Worm (Caenorhabditis elegans) whole organism, young adult: ENCODE results near the gene F35E8.13.
A peak's percentile ranks its signal among the peaks of the same experiment; 100 is the strongest.

ENCODE experiments used
- B0035.1 ChIP-seq: sonication (generic microtip); optimal IDR thresholded peaks from 2 replicates; lab custom pipeline; 2016; ENCODE audit warnings: missing genetic modification characterization, mild to moderate bottlenecking, missing compliant biosample characterization, missing genotype, missing genetic modification reagents
- C06A6.2 ChIP-seq: fragments of 200-800 bp; sonication (Bioruptor generic); conservative IDR thresholded peaks from 2 replicates; pipeline ENCODE4 v1.3.6; 2022; ENCODE audit warnings: missing genetic modification characterization, missing compliant biosample characterization
- F10E7.11 ChIP-seq: sonication (generic microtip); optimal IDR thresholded peaks from 2 replicates; lab custom pipeline; 2017; ENCODE audit warnings: mild to moderate bottlenecking, missing genetic modification characterization, moderate library complexity, missing compliant biosample characterization
- F23B12.7 ChIP-seq: sonication (generic microtip); optimal IDR thresholded peaks from 2 replicates; lab custom pipeline; 2017; ENCODE audit warnings: missing genetic modification characterization, mild to moderate bottlenecking, missing compliant biosample characterization, antibody characterized with exemption, moderate library complexity; ENCODE audit not compliant: insufficient read depth
- F33H1.4 ChIP-seq: fragments of 200-800 bp; sonication (Bioruptor generic); IDR thresholded peaks from 2 replicates; pipeline ENCODE4 v1.3.6; 2022; ENCODE audit warnings: missing genetic modification reagents, missing genetic modification characterization, missing compliant biosample characterization
- F37B4.10 ChIP-seq: fragments of 200-800 bp; sonication (Bioruptor generic); IDR thresholded peaks from 2 replicates; pipeline ENCODE4 v1.3.6; 2022; ENCODE audit warnings: missing genetic modification characterization, missing compliant biosample characterization
- F39B2.1 ChIP-seq: fragments of 200-800 bp; sonication (Bioruptor generic); IDR thresholded peaks from 2 replicates; pipeline ENCODE4 v1.3.6; 2022; ENCODE audit warnings: missing genetic modification reagents, missing genetic modification characterization, missing compliant biosample characterization
- F57A8.1 ChIP-seq: fragments of 200-800 bp; sonication (Bioruptor generic); optimal IDR thresholded peaks from 2 replicates; lab custom pipeline; 2018; ENCODE audit warnings: mild to moderate bottlenecking, missing genetic modification characterization, moderate library complexity, missing compliant biosample characterization
- F57C9.4 ChIP-seq: sonication (generic microtip); optimal IDR thresholded peaks from 2 replicates; lab custom pipeline; 2017; ENCODE audit warnings: mild to moderate bottlenecking, missing genetic modification characterization, missing compliant biosample characterization
- K12H6.12 ChIP-seq: fragments of 200-800 bp; sonication (Bioruptor generic); optimal IDR thresholded peaks from 2 replicates; lab custom pipeline; 2018; ENCODE audit warnings: mild to moderate bottlenecking, missing genetic modification characterization, missing compliant biosample characterization
- T07F8.4 ChIP-seq: sonication (generic microtip); optimal IDR thresholded peaks from 2 replicates; lab custom pipeline; 2016; ENCODE audit warnings: mild to moderate bottlenecking, missing genetic modification characterization, moderate library complexity, missing compliant biosample characterization
- Y53F4B.3 ChIP-seq: fragments of 200-800 bp; sonication (Bioruptor generic); IDR thresholded peaks from 2 replicates; pipeline ENCODE4 v1.3.6; 2022; ENCODE audit warnings: missing genetic modification reagents, missing genetic modification characterization, missing compliant biosample characterization
- ama-1 ChIP-seq, 3 experiments: fragments of 150-350 bp in 1 of 3; sonication (generic microtip) in 2 of 3; optimal IDR thresholded peaks; 2 replicates each; lab custom pipeline; 2014 to 2018; ENCODE audit warnings: missing biosample characterization in 2 of 3, missing genetic modification characterization in 2 of 3, missing genetic modification reagents in 2 of 3
- athp-1 ChIP-seq: sonication (generic microtip); optimal IDR thresholded peaks from 2 replicates; lab custom pipeline; 2017; ENCODE audit warnings: mild to moderate bottlenecking, missing genetic modification characterization, missing compliant biosample characterization
- attf-5 ChIP-seq: fragments of 200-800 bp; sonication (Bioruptor generic); optimal IDR thresholded peaks from 2 replicates; lab custom pipeline; 2018; ENCODE audit warnings: mild to moderate bottlenecking, missing genetic modification characterization, missing compliant biosample characterization
- ceh-100 ChIP-seq: fragments of 200-800 bp; sonication (Bioruptor generic); IDR thresholded peaks from 2 replicates; pipeline ENCODE4 v1.3.6; 2022; ENCODE audit warnings: missing genetic modification reagents, missing genetic modification characterization, missing compliant biosample characterization
- ceh-40 ChIP-seq: fragments of 200-800 bp; sonication (Bioruptor generic); IDR thresholded peaks from 2 replicates; pipeline ENCODE4 v1.3.6; 2022; ENCODE audit warnings: missing genetic modification characterization, missing compliant biosample characterization
- efl-1 ChIP-seq: fragments of 150-350 bp; optimal IDR thresholded peaks from 2 replicates; lab custom pipeline; 2014; ENCODE audit warnings: missing biosample characterization, missing genetic modification reagents, missing genetic modification characterization
- egl-18 ChIP-seq: fragments of 200-800 bp; sonication (Bioruptor generic); IDR thresholded peaks from 2 replicates; pipeline ENCODE4 v1.3.6; 2022; ENCODE audit warnings: missing genetic modification reagents, missing genetic modification characterization, missing compliant biosample characterization
- egl-44 ChIP-seq: fragments of 200-800 bp; sonication (Bioruptor generic); IDR thresholded peaks from 2 replicates; pipeline ENCODE4 v1.3.6; 2022; ENCODE audit warnings: missing genetic modification reagents, missing genetic modification characterization, missing compliant biosample characterization
- ekl-4 ChIP-seq: fragments of 200-800 bp; sonication (Bioruptor generic); IDR thresholded peaks from 2 replicates; pipeline ENCODE4 v1.3.6; 2022; ENCODE audit warnings: missing genetic modification reagents, missing genetic modification characterization, missing compliant biosample characterization
- ets-4 ChIP-seq: fragments of 200-800 bp; sonication (Bioruptor generic); optimal IDR thresholded peaks from 2 replicates; lab custom pipeline; 2018; ENCODE audit warnings: mild to moderate bottlenecking, missing genetic modification characterization, missing compliant biosample characterization
- fkh-3 ChIP-seq: sonication (generic microtip); optimal IDR thresholded peaks from 2 replicates; lab custom pipeline; 2016; ENCODE audit warnings: mild to moderate bottlenecking, missing genetic modification characterization, missing compliant biosample characterization
- him-1 ChIP-seq: sonication (generic microtip); optimal IDR thresholded peaks from 2 replicates; lab custom pipeline; 2016; ENCODE audit warnings: missing genotype, missing genetic modification reagents, missing genetic modification characterization, missing compliant biosample characterization
- hrde-1 ChIP-seq: sonication (generic microtip); optimal IDR thresholded peaks from 2 replicates; lab custom pipeline; 2016; ENCODE audit warnings: missing genetic modification characterization, mild to moderate bottlenecking, missing compliant biosample characterization, moderate library complexity, missing genotype, missing genetic modification reagents, borderline replicate concordance
- let-607 ChIP-seq, 2 experiments: fragments of 200-800 bp in 1 of 2; sonication (Bioruptor generic) in 1 of 2; sonication (generic microtip) in 1 of 2; optimal IDR thresholded peaks; 2 replicates each; lab custom pipeline; 2016 to 2018; ENCODE audit warnings: mild to moderate bottlenecking in 2 of 2, missing compliant biosample characterization in 2 of 2, missing genetic modification characterization in 2 of 2, moderate library complexity in 2 of 2, missing genotype in 1 of 2
- lin-26 ChIP-seq: fragments of 200-800 bp; sonication (Bioruptor generic); IDR thresholded peaks from 2 replicates; pipeline ENCODE4 v1.3.6; 2022; ENCODE audit warnings: missing genetic modification reagents, missing genetic modification characterization, missing compliant biosample characterization
- madf-10 ChIP-seq: sonication (generic microtip); optimal IDR thresholded peaks from 2 replicates; lab custom pipeline; 2016; ENCODE audit warnings: mild to moderate bottlenecking, missing genetic modification characterization, missing compliant biosample characterization
- madf-6 ChIP-seq: fragments of 200-800 bp; sonication (Bioruptor generic); IDR thresholded peaks from 2 replicates; pipeline ENCODE4 v1.3.6; 2022; ENCODE audit warnings: missing genetic modification reagents, missing genetic modification characterization, missing compliant biosample characterization
- mxl-1 ChIP-seq: sonication (generic microtip); optimal IDR thresholded peaks from 2 replicates; lab custom pipeline; 2016; ENCODE audit warnings: missing genetic modification characterization, missing compliant biosample characterization
- nfya-1 ChIP-seq: sonication (generic microtip); optimal IDR thresholded peaks from 2 replicates; lab custom pipeline; 2017; ENCODE audit warnings: antibody characterized with exemption, missing compliant biosample characterization, missing genetic modification characterization, borderline replicate concordance; ENCODE audit not compliant: insufficient read depth
- nhr-27 ChIP-seq: fragments of 200-800 bp; sonication (Bioruptor generic); optimal IDR thresholded peaks from 2 replicates; lab custom pipeline; 2018; ENCODE audit warnings: mild to moderate bottlenecking, missing genetic modification characterization, moderate library complexity, missing compliant biosample characterization
- nhr-90 ChIP-seq: sonication (generic microtip); optimal IDR thresholded peaks from 2 replicates; lab custom pipeline; 2016; ENCODE audit warnings: missing genotype, mild to moderate bottlenecking, missing genetic modification characterization, missing compliant biosample characterization
- pbrm-1 ChIP-seq: fragments of 200-800 bp; sonication (Bioruptor generic); IDR thresholded peaks from 2 replicates; pipeline ENCODE4 v1.3.6; 2022; ENCODE audit warnings: missing genetic modification reagents, missing genetic modification characterization, missing compliant biosample characterization
- pha-4 ChIP-seq: fragments of 150-350 bp; sonication (generic microtip); optimal IDR thresholded peaks from 2 replicates; lab custom pipeline; 2014; ENCODE audit warnings: missing biosample characterization, missing genetic modification reagents, missing genetic modification characterization
- rpc-1 ChIP-seq, 2 experiments: fragments of 150-350 bp in 1 of 2; sonication (generic microtip) in 1 of 2; optimal IDR thresholded peaks; 2 replicates each; lab custom pipeline; 2014 to 2018; ENCODE audit warnings: missing biosample characterization in 1 of 2, missing genetic modification characterization in 1 of 2, missing genetic modification reagents in 1 of 2, missing genotype in 1 of 2
- sdz-38 ChIP-seq: sonication (generic microtip); optimal IDR thresholded peaks from 2 replicates; lab custom pipeline; 2016; ENCODE audit warnings: missing genotype, missing genetic modification characterization, missing compliant biosample characterization
- sea-2 ChIP-seq: fragments of 200-800 bp; sonication (Bioruptor generic); IDR thresholded peaks from 2 replicates; pipeline ENCODE4 v1.3.6; 2022; ENCODE audit warnings: missing genetic modification characterization, missing compliant biosample characterization
- snpc-1.3 ChIP-seq: sonication (generic microtip); optimal IDR thresholded peaks from 2 replicates; lab custom pipeline; 2017; ENCODE audit warnings: missing genetic modification characterization, mild to moderate bottlenecking, missing compliant biosample characterization, antibody characterized with exemption, moderate library complexity, missing genotype, missing genetic modification reagents; ENCODE audit not compliant: insufficient read depth
- tlf-1 ChIP-seq: fragments of 200-800 bp; sonication (Bioruptor generic); optimal IDR thresholded peaks from 2 replicates; lab custom pipeline; 2018; ENCODE audit warnings: mild to moderate bottlenecking, missing genetic modification characterization, missing compliant biosample characterization
- xnd-1 ChIP-seq: sonication (generic microtip); optimal IDR thresholded peaks from 2 replicates; lab custom pipeline; 2016; ENCODE audit warnings: missing genotype, missing genetic modification reagents, missing genetic modification characterization, missing compliant biosample characterization

F35E8.13 gene

DNA sequence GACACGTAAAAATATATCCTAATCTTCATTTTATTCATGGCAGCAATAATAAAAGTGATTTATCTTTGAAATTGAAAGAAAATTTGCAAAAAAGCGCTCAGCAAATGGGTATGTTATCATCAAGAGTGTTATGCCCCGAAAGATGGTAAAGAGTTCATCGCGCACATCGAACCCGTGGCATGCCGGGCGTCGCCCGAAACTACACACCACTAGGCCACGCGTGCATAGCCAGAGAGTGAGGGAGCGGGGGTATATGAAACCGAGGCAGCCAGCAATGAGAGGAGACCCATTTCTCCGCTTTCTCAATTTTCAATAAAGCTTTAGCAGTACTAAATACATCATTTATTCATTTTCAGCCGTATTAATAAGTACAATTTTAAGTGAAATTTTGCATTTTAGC lies 49.3 kb upstream of the F35E8.13 start (continued):
- TF ChIP-seq him-1 = peak; percentile 96
- no peak for TF ChIP-seq pha-4
- peak; percentile 96 for TF ChIP-seq athp-1
- TF ChIP-seq F57A8.1 (GFP tag; lab: Kevin White, UChicago) = peak; percentile 91
- peak; percentile 39 for TF ChIP-seq tlf-1 (GFP tag; lab: Kevin White, UChicago)
- TF ChIP-seq xnd-1 (tag; lab: Kevin White, UChicago) = peak; percentile 12
- peak; percentile 52 for TF ChIP-seq F33H1.4 (GFP tag; lab: Robert Waterston, UW)
- TF ChIP-seq F57C9.4 (tag; lab: Kevin White, UChicago) = peak; percentile 74
- TF ChIP-seq F37B4.10 (GFP tag; lab: Robert Waterston, UW) = peak; percentile 92; the same call in 1 of the 2 replicates
- peak; percentile 98 for TF ChIP-seq nhr-90 (tag; lab: Kevin White, UChicago)
- TF ChIP-seq efl-1 = peak; percentile 34
- TF ChIP-seq let-607 (tag; optimal IDR thresholded peaks at IDR 0.05; lab: Kevin White, UChicago) = peak; percentile 71 to 75
- TF ChIP-seq F10E7.11 (tag; lab: Kevin White, UChicago) = peak; percentile 97
- TF ChIP-seq B0035.1 = peak; percentile 82
- TF ChIP-seq rpc-1 (optimal IDR thresholded peaks at IDR 0.05; lab: Kevin White, UChicago) = peak; percentile 98
- peak; percentile 99 for TF ChIP-seq rpc-1 (tag; optimal IDR thresholded peaks at IDR 0.05; lab: Kevin White, UChicago)
- TF ChIP-seq hrde-1 (tag; lab: Kevin White, UChicago) = peak; percentile 93
- TF ChIP-seq madf-10 = peak; percentile 87
- peak; percentile 98 for TF ChIP-seq F23B12.7 (tag; lab: Kevin White, UChicago)
- peak; percentile 97 for TF ChIP-seq mxl-1 (tag; lab: Kevin White, UChicago)
- no peak for TF ChIP-seq sdz-38 (tag; lab: Kevin White, UChicago)
- peak; percentile 88 for TF ChIP-seq T07F8.4 (tag; lab: Kevin White, UChicago)
- peak; percentile 94 for TF ChIP-seq snpc-1.3
- TF ChIP-seq K12H6.12 (tag; lab: Kevin White, UChicago) = peak; percentile 77
- no peak for TF ChIP-seq nfya-1 (tag; lab: Kevin White, UChicago)
- TF ChIP-seq nhr-27 (tag; lab: Kevin White, UChicago) = peak; percentile 91
- peak; percentile 81 for TF ChIP-seq ceh-100
- TF ChIP-seq fkh-3 (tag; lab: Kevin White, UChicago) = peak; percentile 98
- TF ChIP-seq Y53F4B.3 (GFP tag; lab: Robert Waterston, UW) = peak; percentile 50; the same call in 1 of the 2 replicates
- no peak for TF ChIP-seq ama-1 (optimal IDR thresholded peaks at IDR 0.05; lab: Kevin White, UChicago)
- peak; percentile 93 to 96 for TF ChIP-seq ama-1 (GFP tag; optimal IDR thresholded peaks at IDR 0.05; lab: Kevin White, UChicago)
- TF ChIP-seq F39B2.1 (GFP tag; lab: Robert Waterston, UW) = no peak
- peak; percentile 83; the same call in 1 of the 2 replicates for TF ChIP-seq egl-18 (GFP tag; lab: Robert Waterston, UW)
- TF ChIP-seq pbrm-1 = peak; percentile 91
- peak; percentile 96 for TF ChIP-seq egl-44 (GFP tag; lab: Robert Waterston, UW)
- peak; percentile 99 for TF ChIP-seq lin-26 (GFP tag; lab: Robert Waterston, UW)
- peak; percentile 87 for TF ChIP-seq attf-5 (GFP tag; lab: Kevin White, UChicago)
- TF ChIP-seq ekl-4 = peak; percentile 75; the same call in 1 of the 2 replicates
- peak; percentile 94; the same call in 1 of the 2 replicates for TF ChIP-seq ceh-40 (GFP tag; lab: Robert Waterston, UW)
- TF ChIP-seq ets-4 = peak; percentile 90

DNA sequence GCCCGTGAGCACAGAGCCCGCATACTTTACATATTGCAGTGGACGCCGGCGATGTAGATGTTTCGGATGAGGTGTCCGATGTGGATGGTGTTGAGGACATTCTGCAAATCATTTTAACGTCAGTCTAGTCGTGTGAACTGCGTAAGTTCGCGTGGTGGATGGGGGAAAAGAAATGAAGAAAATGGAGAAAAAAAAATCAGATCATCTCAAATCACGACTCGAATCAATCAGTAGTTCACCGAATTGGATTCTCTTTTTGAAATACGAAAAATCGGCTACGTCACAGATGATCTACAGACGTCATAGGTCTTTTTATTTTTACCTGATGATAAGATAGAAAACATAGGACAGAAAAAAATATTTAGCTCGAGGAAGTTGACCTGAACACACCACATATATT lies 46.8 kb upstream of the F35E8.13 start, which contains the start of gene nhr-102:
Gene nhr-102 (minus strand): TSS at position 101 of the 400 bp plus-strand sequence.
- TF ChIP-seq B0035.1 (no peak), madf-6 (0 out of 2 replicates have a peak, but pooled peaks have one; percentile 28), sea-2 (GFP tag; lab: Robert Waterston, UW) (no peak), C06A6.2 (GFP tag; lab: Robert Waterston, UW) (no peak), tlf-1 (GFP tag; lab: Kevin White, UChicago) (no peak), F37B4.10 (GFP tag; lab: Robert Waterston, UW) (no peak)
- TF ChIP-seq, all 124 proteins: peak for 1
